Fruit fly (Drosophila melanogaster): Measurements from ENCODE around the gene Rpn12R.

Gene Rpn12R

dm6 chr3L:15064877-15065276 is 22.5 kb upstream of the Rpn12R start, which contains the start of gene Sytbeta:
Gene Sytbeta, minus strand, starts transcription at chr3L:15064977.
- TF ChIP-seq pnt (GFP tag; optimal IDR thresholded peaks at IDR 0.05) (no peak), dpn (GFP tag; optimal IDR thresholded peaks at IDR 0.05) (no peak), CG3726 (GFP tag; IDR thresholded peaks at IDR 0.05) (0 out of 3 replicates have a peak, but pooled peaks have one; percentile 33), Awh (GFP tag; IDR thresholded peaks at IDR 0.05) (no peak), ken (GFP tag; IDR thresholded peaks at IDR 0.05) (0 out of 3 replicates have a peak, but pooled peaks have one; percentile 18), wdn (GFP tag; IDR thresholded peaks at IDR 0.05) (no peak), Rx (GFP tag; IDR thresholded peaks at IDR 0.05) (no peak), CG17912 (GFP tag; optimal IDR thresholded peaks at IDR 0.05) (no peak), CG13123 (GFP tag; optimal IDR thresholded peaks at IDR 0.05) (no peak), D (optimal IDR thresholded peaks at IDR 0.05) (no peak), D (GFP tag; optimal IDR thresholded peaks at IDR 0.05) (no peak), Xbp1 (GFP tag; optimal IDR thresholded peaks at IDR 0.05) (no peak), CG14965 (GFP tag; optimal IDR thresholded peaks at IDR 0.05; ENCODE audit: borderline replicate concordance) (no peak), abd-A (tag; optimal IDR thresholded peaks at IDR 0.05) (no peak), CG43689 (GFP tag; IDR thresholded peaks at IDR 0.05) (no peak), cad (GFP tag; optimal IDR thresholded peaks at IDR 0.05) (no peak), CG11093 (GFP tag; IDR thresholded peaks at IDR 0.05) (0 out of 3 replicates have a peak, but pooled peaks have one; percentile 15), CG11456 (GFP tag; IDR thresholded peaks at IDR 0.05) (0 out of 3 replicates have a peak, but pooled peaks have one; percentile 5), CG2889 (GFP tag; IDR thresholded peaks at IDR 0.05) (no peak), MTF-1 (GFP tag; optimal IDR thresholded peaks at IDR 0.05; ENCODE audit: borderline replicate concordance) (no peak), CG3995 (GFP tag; optimal IDR thresholded peaks at IDR 0.05) (no peak), CG1233 (GFP tag; optimal IDR thresholded peaks at IDR 0.05) (no peak), CG11398 (GFP tag; optimal IDR thresholded peaks at IDR 0.05) (no peak), Deaf1 (tag; optimal IDR thresholded peaks at IDR 0.05) (peak; percentile 89), Med (GFP tag) (peak; percentile 62), MBD-R2 (GFP tag; IDR thresholded peaks at IDR 0.05) (no peak), Stat92E (GFP tag; optimal IDR thresholded peaks at IDR 0.05) (no peak), wor (GFP tag; IDR thresholded peaks at IDR 0.05) (no peak), kay (GFP tag; optimal IDR thresholded peaks at IDR 0.05) (no peak)

dm6 chr3L:15061605-15062004 is 19.2 kb upstream of the Rpn12R start, which contains the start of gene CG13460:
Gene CG13460, minus strand, starts transcription at chr3L:15061705.
- TF ChIP-seq da (GFP tag; optimal IDR thresholded peaks at IDR 0.05) = no peak
- no peak for TF ChIP-seq ind (GFP tag; optimal IDR thresholded peaks at IDR 0.05)
- TF ChIP-seq CG13123 (GFP tag; optimal IDR thresholded peaks at IDR 0.05) = no peak
- no peak for TF ChIP-seq ci (GFP tag; IDR thresholded peaks at IDR 0.05)

DNA sequence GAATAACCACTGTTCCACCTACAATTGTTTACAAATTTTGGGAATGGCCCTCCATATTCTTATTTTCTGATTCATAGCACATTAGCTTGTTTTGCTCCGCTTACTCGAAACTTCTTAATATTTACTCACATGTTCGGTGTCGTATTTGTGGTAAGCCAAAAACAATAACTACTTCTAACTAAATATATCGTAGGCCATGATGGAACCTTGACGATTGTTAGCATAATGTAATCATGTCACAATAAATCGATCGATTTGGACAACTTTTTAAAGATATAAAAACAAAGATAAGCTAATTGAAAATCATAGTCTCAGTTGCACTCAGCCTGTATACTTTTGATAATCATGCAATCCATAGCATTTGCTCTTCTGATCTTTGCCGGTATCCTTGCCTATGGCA is 12.1 kb upstream of the Rpn12R start, which contains the start of gene EAChm:
Gene EAChm (plus strand): TSS at position 301 of the 400 bp plus-strand sequence.
- TF ChIP-seq Meics (GFP tag; optimal IDR thresholded peaks at IDR 0.05) (peak; percentile 11), BtbVII (GFP tag; optimal IDR thresholded peaks at IDR 0.05) (no peak)

dm6 chr3L:15054035-15054434 is 11.7 kb upstream of the Rpn12R start, which contains the start of gene CG18649:
Gene CG18649, minus strand, starts transcription at chr3L:15054135.
- TF ChIP-seq CG11723 (GFP tag; optimal IDR thresholded peaks at IDR 0.05) (no peak), CG5180 (GFP tag; optimal IDR thresholded peaks at IDR 0.05) (no peak), CG6689 (GFP tag; IDR thresholded peaks at IDR 0.05) (0 out of 2 replicates have a peak, but pooled peaks have one; percentile 6), ind (GFP tag; optimal IDR thresholded peaks at IDR 0.05) (peak; percentile 29), peb (GFP tag; IDR thresholded peaks at IDR 0.05) (no peak), CG6765 (GFP tag; optimal IDR thresholded peaks at IDR 0.05) (peak; percentile 3), Rfx (GFP tag; IDR thresholded peaks at IDR 0.05) (peak; percentile 18; the same call in 1 of the 2 replicates), lab (GFP tag; optimal IDR thresholded peaks at IDR 0.05) (peak; percentile 10), Trl (optimal IDR thresholded peaks at IDR 0.05) (no peak), Trl (GFP tag; optimal IDR thresholded peaks at IDR 0.05) (no peak)
